Fruit fly (Drosophila melanogaster) whole organism, embryonic: ENCODE results near the gene RpL10Ab.

ENCODE experiments used
- Antp ChIP-seq: fragments of 200-800 bp; sonication (Bioruptor generic); optimal IDR thresholded peaks from 3 replicates; lab custom pipeline; 2016; ENCODE audit warnings: missing biosample characterization, missing genetic modification characterization
- Atf6 ChIP-seq: fragments of 200-800 bp; sonication (Bioruptor generic); IDR thresholded peaks from 2 replicates; pipeline ENCODE4 v1.3.6; 2022; ENCODE audit warnings: missing biosample characterization, missing genetic modification characterization
- Awh ChIP-seq: fragments of 200-800 bp; sonication (Bioruptor generic); IDR thresholded peaks from 2 replicates; pipeline ENCODE4, ENCODE4 v1.3.6; 2022; ENCODE audit warnings: missing biosample characterization, missing genetic modification characterization
- Bdp1 ChIP-seq: fragments of 200-800 bp; sonication (Bioruptor generic); optimal IDR thresholded peaks from 3 replicates; lab custom pipeline; 2016; ENCODE audit warnings: missing biosample characterization, missing genetic modification characterization
- Bteb2 ChIP-seq: fragments of 200-800 bp; sonication (Bioruptor generic); optimal IDR thresholded peaks from 2 replicates; lab custom pipeline; 2016; ENCODE audit warnings: missing biosample characterization, missing genetic modification characterization
- CG14667 ChIP-seq: fragments of 200-800 bp; sonication (Bioruptor generic); IDR thresholded peaks from 2 replicates; pipeline ENCODE4 v1.3.6; 2022; ENCODE audit warnings: missing biosample characterization, missing genetic modification characterization
- CG1602 ChIP-seq: fragments of 200-800 bp; sonication (Bioruptor generic); optimal IDR thresholded peaks from 3 replicates; lab custom pipeline; 2016; ENCODE audit warnings: missing biosample characterization, missing genetic modification characterization
- CG16813 ChIP-seq: fragments of 200-800 bp; sonication (Bioruptor generic); IDR thresholded peaks from 3 replicates; pipeline ENCODE4 v1.3.6; 2022; ENCODE audit warnings: missing biosample characterization, missing genetic modification characterization; ENCODE audit not compliant: partially characterized antibody
- CG17385 ChIP-seq: fragments of 200-800 bp; sonication (Bioruptor generic); optimal IDR thresholded peaks from 3 replicates; lab custom pipeline; 2018; ENCODE audit warnings: missing biosample characterization, mild to moderate bottlenecking, missing genetic modification characterization
- CG2116 ChIP-seq: fragments of 200-800 bp; sonication (Bioruptor generic); optimal IDR thresholded peaks from 3 replicates; lab custom pipeline; 2018; ENCODE audit warnings: missing biosample characterization, mild to moderate bottlenecking, missing genetic modification characterization
- CG30403 ChIP-seq: fragments of 200-800 bp; sonication (Bioruptor generic); optimal IDR thresholded peaks from 3 replicates; lab custom pipeline; 2016; ENCODE audit warnings: missing biosample characterization, missing genetic modification characterization
- CG31365 ChIP-seq: fragments of 200-800 bp; sonication (Bioruptor generic); optimal IDR thresholded peaks from 2 replicates; lab custom pipeline; 2018; ENCODE audit warnings: missing biosample characterization, mild to moderate bottlenecking, missing genetic modification characterization
- CG3163 ChIP-seq: fragments of 200-800 bp; sonication (Bioruptor generic); optimal IDR thresholded peaks from 3 replicates; lab custom pipeline; 2016; ENCODE audit warnings: missing biosample characterization, missing genetic modification characterization
- CG32767 ChIP-seq: fragments of 200-800 bp; sonication (Bioruptor generic); IDR thresholded peaks from 2 replicates; pipeline ENCODE4 v1.3.6; 2022; ENCODE audit warnings: missing biosample characterization, missing genetic modification characterization
- CG6765 ChIP-seq: fragments of 200-800 bp; sonication (Bioruptor generic); optimal IDR thresholded peaks from 3 replicates; lab custom pipeline; 2017; ENCODE audit warnings: missing biosample characterization, mild to moderate bottlenecking, missing genetic modification characterization
- CG7372 ChIP-seq: fragments of 200-800 bp; sonication (Bioruptor generic); IDR thresholded peaks from 2 replicates; pipeline ENCODE4 v1.3.6; 2022; ENCODE audit warnings: missing biosample characterization, missing genetic modification characterization
- CG7987 ChIP-seq: fragments of 200-800 bp; sonication (Bioruptor generic); optimal IDR thresholded peaks from 2 replicates; lab custom pipeline; 2018; ENCODE audit warnings: missing biosample characterization, mild to moderate bottlenecking, missing genetic modification characterization, moderate library complexity
- CG8089 ChIP-seq: fragments of 200-800 bp; sonication (Bioruptor generic); optimal IDR thresholded peaks from 3 replicates; lab custom pipeline; 2016; ENCODE audit warnings: missing biosample characterization, missing genetic modification characterization
- Camta ChIP-seq: fragments of 200-800 bp; sonication (Bioruptor generic); optimal IDR thresholded peaks from 2 replicates; lab custom pipeline; 2016; ENCODE audit warnings: missing biosample characterization, missing genetic modification characterization
- Gug ChIP-seq: fragments of 200-800 bp; sonication (Bioruptor generic); IDR thresholded peaks from 4 replicates; pipeline ENCODE4 v1.3.6; 2022; ENCODE audit warnings: missing biosample characterization, missing genetic modification characterization
- HLH3B ChIP-seq: fragments of 200-800 bp; sonication (Bioruptor generic); IDR thresholded peaks from 2 replicates; pipeline ENCODE4 v1.3.6; 2022; ENCODE audit warnings: missing biosample characterization, missing genetic modification characterization
- Hand ChIP-seq: fragments of 200-800 bp; sonication (Bioruptor generic); optimal IDR thresholded peaks from 2 replicates; lab custom pipeline; 2017; ENCODE audit warnings: mild to moderate bottlenecking, missing biosample characterization, missing genetic modification reagents, missing genetic modification characterization
- Hmr ChIP-seq: fragments of 200-800 bp; sonication (Bioruptor generic); optimal IDR thresholded peaks from 3 replicates; lab custom pipeline; 2017; ENCODE audit warnings: mild to moderate bottlenecking, missing biosample characterization, missing genetic modification reagents, missing genetic modification characterization
- Jarid2 ChIP-seq: fragments of 200-800 bp; sonication (Bioruptor generic); optimal IDR thresholded peaks from 3 replicates; lab custom pipeline; 2017; ENCODE audit warnings: mild to moderate bottlenecking, missing biosample characterization, missing genetic modification reagents, missing genetic modification characterization
- Kr ChIP-seq: fragments of 200-800 bp; sonication (Bioruptor generic); optimal IDR thresholded peaks from 2 replicates; lab custom pipeline; 2017; ENCODE audit warnings: missing biosample characterization, mild to moderate bottlenecking, missing genetic modification characterization
- Trl ChIP-seq, 3 experiments: fragments of >200 bp in 2 of 3; fragments of 200-800 bp in 1 of 3; sonication (Bioruptor generic) in 1 of 3; optimal IDR thresholded peaks; 2 replicates in 1 of 3; 3 replicates in 2 of 3; lab custom pipeline; 2016 to 2017; ENCODE audit warnings: missing biosample characterization in 1 of 3, missing genetic modification characterization in 1 of 3
- Xbp1 ChIP-seq: fragments of 200-800 bp; sonication (Bioruptor generic); optimal IDR thresholded peaks from 3 replicates; lab custom pipeline; 2016; ENCODE audit warnings: missing biosample characterization, mild to moderate bottlenecking, missing genetic modification characterization
- az2 ChIP-seq: fragments of 200-800 bp; sonication (Bioruptor generic); optimal IDR thresholded peaks from 3 replicates; lab custom pipeline; 2016; ENCODE audit warnings: missing biosample characterization, missing genetic modification characterization
- bsh ChIP-seq, 2 experiments: fragments of 200-800 bp; sonication (Bioruptor generic); optimal IDR thresholded peaks; 2 replicates each; lab custom pipeline; 2017 to 2018; ENCODE audit warnings: mild to moderate bottlenecking in 2 of 2, missing biosample characterization in 2 of 2, missing genetic modification characterization in 2 of 2, moderate library complexity in 1 of 2
- chm ChIP-seq: fragments of 200-800 bp; sonication (Bioruptor generic); IDR thresholded peaks from 2 replicates; pipeline ENCODE4 v1.3.6; 2022; ENCODE audit warnings: missing biosample characterization, missing genetic modification characterization
- corto ChIP-seq: fragments of 200-800 bp; sonication (Bioruptor generic); optimal IDR thresholded peaks from 2 replicates; lab custom pipeline; 2016; ENCODE audit warnings: missing biosample characterization, mild to moderate bottlenecking, missing genetic modification characterization, moderate library complexity
- croc ChIP-seq: fragments of 200-800 bp; sonication (Bioruptor generic); conservative IDR thresholded peaks from 3 replicates; pipeline ENCODE4 v1.3.6; 2022; ENCODE audit warnings: missing biosample characterization, missing genetic modification characterization
- grau ChIP-seq: fragments of 200-800 bp; optimal IDR thresholded peaks from 3 replicates; lab custom pipeline; 2019; ENCODE audit warnings: missing biosample characterization, mild to moderate bottlenecking, missing genetic modification characterization, moderate library complexity
- gro ChIP-seq: fragments of 200-800 bp; sonication (Bioruptor generic); optimal IDR thresholded peaks from 2 replicates; lab custom pipeline; 2016; ENCODE audit warnings: missing biosample characterization, missing genetic modification characterization
- inv ChIP-seq: fragments of 200-800 bp; sonication (Bioruptor generic); IDR thresholded peaks from 2 replicates; pipeline ENCODE4 v1.3.6; 2022; ENCODE audit warnings: missing biosample characterization, missing genetic modification characterization; ENCODE audit not compliant: partially characterized antibody
- kay ChIP-seq: fragments of 200-800 bp; sonication (Bioruptor generic); optimal IDR thresholded peaks from 2 replicates; lab custom pipeline; 2016; ENCODE audit warnings: missing biosample characterization, missing genetic modification characterization
- lab ChIP-seq: fragments of 200-800 bp; sonication (Bioruptor generic); optimal IDR thresholded peaks from 3 replicates; lab custom pipeline; 2017; ENCODE audit warnings: missing biosample characterization, missing genetic modification characterization, mild to moderate bottlenecking, moderate library complexity, missing genetic modification reagents
- lbe ChIP-seq: fragments of 200-800 bp; sonication (Bioruptor generic); optimal IDR thresholded peaks from 2 replicates; lab custom pipeline; 2016; ENCODE audit warnings: missing biosample characterization, mild to moderate bottlenecking, missing genetic modification characterization
- lmd ChIP-seq: fragments of 200-800 bp; sonication (Bioruptor generic); IDR thresholded peaks from 2 replicates; pipeline ENCODE4 v1.3.6; 2022; ENCODE audit warnings: missing biosample characterization, missing genetic modification characterization
- mirr ChIP-seq: fragments of 200-800 bp; sonication (Bioruptor generic); optimal IDR thresholded peaks from 3 replicates; lab custom pipeline; 2018; ENCODE audit warnings: missing biosample characterization, mild to moderate bottlenecking, missing genetic modification characterization
- peb ChIP-seq: fragments of 200-800 bp; sonication (Bioruptor generic); IDR thresholded peaks from 2 replicates; pipeline ENCODE4 v1.3.6; 2022; ENCODE audit warnings: missing biosample characterization, missing genetic modification characterization
- prd ChIP-seq, 3 experiments: fragments of >200 bp in 2 of 3; fragments of 200-800 bp in 1 of 3; sonication (Bioruptor generic) in 1 of 3; optimal IDR thresholded peaks in 2 of 3; IDR thresholded peaks in 1 of 3; 2 replicates in 2 of 3; 3 replicates in 1 of 3; pipeline versions ENCODE4 v1.3.6 to Lab custom; 2017 to 2022; ENCODE audit warnings: missing biosample characterization in 1 of 3, missing genetic modification characterization in 1 of 3
- salm ChIP-seq: fragments of 200-800 bp; sonication (Bioruptor generic); optimal IDR thresholded peaks from 2 replicates; lab custom pipeline; 2018; ENCODE audit warnings: missing biosample characterization, mild to moderate bottlenecking, missing genetic modification characterization
- shn ChIP-seq: fragments of 200-800 bp; sonication (Bioruptor generic); optimal IDR thresholded peaks from 3 replicates; lab custom pipeline; 2016; ENCODE audit warnings: missing biosample characterization, missing genetic modification characterization
- slbo ChIP-seq: fragments of 200-800 bp; sonication (Bioruptor generic); IDR thresholded peaks from 2 replicates; pipeline ENCODE4 v1.3.6; 2022; ENCODE audit warnings: missing biosample characterization, missing genetic modification characterization
- tgo ChIP-seq: fragments of 200-800 bp; sonication (Bioruptor generic); IDR thresholded peaks from 3 replicates; pipeline ENCODE4 v1.3.6; 2022; ENCODE audit warnings: missing biosample characterization, missing genetic modification characterization
- unc-4 ChIP-seq: fragments of 200-800 bp; sonication (Bioruptor generic); IDR thresholded peaks from 2 replicates; pipeline ENCODE4 v1.3.6; 2022; ENCODE audit warnings: missing biosample characterization, missing genetic modification characterization; ENCODE audit not compliant: partially characterized antibody

RpL10Ab gene

dm6 chr3L:11819639-11820456, 2.8 kb upstream of the RpL10Ab start (continued):
- TF ChIP-seq CG30403 (GFP tag; lab: Kevin White, UChicago) (peak; percentile 11), CG1602 (GFP tag; lab: Kevin White, UChicago) (peak; percentile 11), peb (GFP tag; lab: Robert Waterston, UW) (no peak), unc-4 (GFP tag; lab: Robert Waterston, UW) (peak; percentile 23; the same call in 1 of the 2 replicates), lab (GFP tag; lab: Kevin White, UChicago) (peak; percentile 37), CG8089 (GFP tag; lab: Kevin White, UChicago) (no peak), mirr (GFP tag; lab: Kevin White, UChicago) (peak; percentile 54), CG6765 (GFP tag; lab: Kevin White, UChicago) (peak; percentile 4), CG14667 (no peak), CG32767 (GFP tag; lab: Robert Waterston, UW) (0 out of 2 replicates have a peak, but pooled peaks have one; percentile 32), Hmr (GFP tag; lab: Kevin White, UChicago) (peak; percentile 29), Gug (GFP tag; lab: Robert Waterston, UW) (peak; percentile 29; the same call in 1 of the 4 replicates), tgo (GFP tag; lab: Robert Waterston, UW) (peak; percentile 44; the same call in 1 of the 3 replicates), CG7987 (GFP tag; lab: Kevin White, UChicago) (peak; percentile 3), HLH3B (GFP tag; lab: Robert Waterston, UW) (peak; percentile 42; the same call in 1 of the 2 replicates), grau (tag; lab: Kevin White, UChicago) (peak; percentile 53), CG17385 (GFP tag; lab: Kevin White, UChicago) (peak; percentile 29), CG7372 (GFP tag; lab: Robert Waterston, UW) (0 out of 2 replicates have a peak, but pooled peaks have one; percentile 28), prd (optimal IDR thresholded peaks at IDR 0.05; lab: Kevin White, UChicago) (no peak), prd (GFP tag; IDR thresholded peaks at IDR 0.05; lab: Robert Waterston, UW) (peak; percentile 51; the same call in 2 of the 3 replicates), gro (GFP tag; lab: Kevin White, UChicago) (no peak), croc (no peak), Xbp1 (GFP tag; lab: Kevin White, UChicago) (peak; percentile 42), Atf6 (GFP tag; lab: Robert Waterston, UW) (peak; percentile 70), Bdp1 (GFP tag; lab: Kevin White, UChicago) (no peak), Antp (GFP tag; lab: Kevin White, UChicago) (peak; percentile 15), CG31365 (tag; lab: Kevin White, UChicago) (peak; percentile 4), lmd (GFP tag; lab: Robert Waterston, UW) (peak; percentile 16; the same call in 1 of the 2 replicates), slbo (GFP tag; lab: Robert Waterston, UW) (peak; percentile 75), CG3163 (GFP tag; lab: Kevin White, UChicago) (peak; percentile 77), kay (GFP tag; lab: Kevin White, UChicago) (peak; percentile 69), shn (GFP tag; lab: Kevin White, UChicago) (peak; percentile 48), Jarid2 (GFP tag; lab: Kevin White, UChicago) (peak; percentile 48), inv (GFP tag; lab: Robert Waterston, UW) (no peak), bsh (GFP tag; optimal IDR thresholded peaks at IDR 0.05; lab: Kevin White, UChicago) (peak; percentile 34 to 42), Hand (GFP tag; lab: Kevin White, UChicago) (peak; percentile 25), Camta (GFP tag; lab: Kevin White, UChicago) (peak; percentile 24), Kr (GFP tag; lab: Kevin White, UChicago) (no peak), CG2116 (no peak), salm (tag; lab: Kevin White, UChicago) (no peak), chm (GFP tag; lab: Robert Waterston, UW) (peak; percentile 55; the same call in 1 of the 2 replicates), Bteb2 (GFP tag; lab: Kevin White, UChicago) (peak; percentile 27), lbe (GFP tag; lab: Kevin White, UChicago) (peak; percentile 52), corto (GFP tag; lab: Kevin White, UChicago) (peak; percentile 14), az2 (peak; percentile 9), CG16813 (no peak), Awh (0 out of 2 replicates have a peak, but pooled peaks have one; percentile 6), Trl (optimal IDR thresholded peaks at IDR 0.05; lab: Kevin White, UChicago) (peak; percentile 87 to 90), Trl (GFP tag; optimal IDR thresholded peaks at IDR 0.05; lab: Kevin White, UChicago) (peak; percentile 49)
